Fruit fly (Drosophila melanogaster) whole organism, adult: ENCODE data around the gene Kap-alpha1.

Source experiments
- CG11617 ChIP-seq: fragments of 200-800 bp; sonication (Bioruptor generic); optimal IDR thresholded peaks from 2 replicates; lab custom pipeline; 2017; ENCODE audit warnings: mild to moderate bottlenecking, missing biosample characterization, missing genetic modification reagents, missing genetic modification characterization
- CG12768 ChIP-seq: fragments of 200-800 bp; sonication (Bioruptor generic); optimal IDR thresholded peaks from 2 replicates; lab custom pipeline; 2017; ENCODE audit warnings: missing biosample characterization, missing genetic modification characterization, mild to moderate bottlenecking, moderate library complexity, missing genetic modification reagents
- CG14711 ChIP-seq: fragments of 200-800 bp; sonication (Bioruptor generic); optimal IDR thresholded peaks from 2 replicates; lab custom pipeline; 2018; ENCODE audit warnings: missing biosample characterization, mild to moderate bottlenecking, missing genetic modification characterization, moderate library complexity
- CG1620 ChIP-seq: fragments of 200-800 bp; sonication (Bioruptor generic); optimal IDR thresholded peaks from 2 replicates; lab custom pipeline; 2016; ENCODE audit warnings: missing biosample characterization, missing genetic modification characterization
- CG33017 ChIP-seq: fragments of 200-800 bp; sonication (Bioruptor generic); optimal IDR thresholded peaks from 2 replicates; lab custom pipeline; 2018; ENCODE audit warnings: missing biosample characterization, mild to moderate bottlenecking, missing genetic modification characterization, moderate library complexity
- CG5204 ChIP-seq: fragments of 200-800 bp; sonication (Bioruptor generic); optimal IDR thresholded peaks from 2 replicates; lab custom pipeline; 2016; ENCODE audit warnings: missing biosample characterization, missing genetic modification characterization
- CG7045 ChIP-seq: fragments of 200-800 bp; sonication (Bioruptor generic); optimal IDR thresholded peaks from 2 replicates; lab custom pipeline; 2017; ENCODE audit warnings: missing biosample characterization, mild to moderate bottlenecking, missing genetic modification characterization
- CG7101 ChIP-seq: fragments of 200-800 bp; sonication (Bioruptor generic); optimal IDR thresholded peaks from 2 replicates; lab custom pipeline; 2018; ENCODE audit warnings: missing biosample characterization, mild to moderate bottlenecking, missing genetic modification characterization, moderate library complexity
- Clk ChIP-seq: fragments of 200-800 bp; sonication (Bioruptor generic); optimal IDR thresholded peaks from 2 replicates; lab custom pipeline; 2017; ENCODE audit warnings: missing biosample characterization, missing genetic modification characterization
- Crg-1 ChIP-seq: fragments of 200-800 bp; sonication (Bioruptor generic); optimal IDR thresholded peaks from 2 replicates; lab custom pipeline; 2016; ENCODE audit warnings: missing biosample characterization, missing genetic modification characterization
- Hr96 ChIP-seq: fragments of 200-800 bp; sonication (Bioruptor generic); optimal IDR thresholded peaks from 2 replicates; lab custom pipeline; 2016; ENCODE audit warnings: missing biosample characterization, missing genetic modification characterization
- Mnt ChIP-seq: fragments of 200-800 bp; sonication (Bioruptor generic); optimal IDR thresholded peaks from 2 replicates; lab custom pipeline; 2016; ENCODE audit warnings: missing biosample characterization, mild to moderate bottlenecking, missing genetic modification characterization
- bab1 ChIP-seq: fragments of 200-800 bp; sonication (Bioruptor generic); optimal IDR thresholded peaks from 3 replicates; lab custom pipeline; 2019; ENCODE audit warnings: missing biosample characterization, mild to moderate bottlenecking, missing genetic modification characterization, moderate library complexity
- cic ChIP-seq: fragments of 200-800 bp; sonication (Bioruptor generic); optimal IDR thresholded peaks from 2 replicates; lab custom pipeline; 2017; ENCODE audit warnings: missing biosample characterization, mild to moderate bottlenecking, missing genetic modification characterization, moderate library complexity
- cnc ChIP-seq, 2 experiments: fragments of >200 bp; optimal IDR thresholded peaks; 2 replicates each; lab custom pipeline; 2017
- kay ChIP-seq: fragments of 200-800 bp; sonication (Bioruptor generic); peaks from one replicate; lab custom pipeline; 2016; ENCODE audit warnings: missing biosample characterization, missing genetic modification characterization, borderline replicate concordance
- ovo ChIP-seq: fragments of 200-800 bp; sonication (Bioruptor generic); optimal IDR thresholded peaks from 2 replicates; lab custom pipeline; 2016; ENCODE audit warnings: missing biosample characterization, missing genetic modification characterization
- pad ChIP-seq: fragments of 200-800 bp; sonication (Bioruptor generic); optimal IDR thresholded peaks from 3 replicates; lab custom pipeline; 2017; ENCODE audit warnings: missing biosample characterization, missing genetic modification characterization, mild to moderate bottlenecking, moderate library complexity, missing genetic modification reagents
- tj ChIP-seq: fragments of 200-800 bp; sonication (Bioruptor generic); optimal IDR thresholded peaks from 3 replicates; lab custom pipeline; 2017; ENCODE audit warnings: missing biosample characterization, mild to moderate bottlenecking, missing genetic modification characterization, moderate library complexity
- toe ChIP-seq: fragments of 200-800 bp; sonication (Bioruptor generic); optimal IDR thresholded peaks from 2 replicates; lab custom pipeline; 2016; ENCODE audit warnings: missing biosample characterization, missing genetic modification characterization

The Kap-alpha1 gene

dm6 chr3L:19804908-19805307, 2.1 kb upstream of the Kap-alpha1 start, which contains the start of the genes TORIP and Ccdc58:
Gene TORIP (minus strand): TSS chr3L:19805080.
Gene Ccdc58 (plus strand): TSS chr3L:19805181.
- peak; percentile 75 for TF ChIP-seq tj
- no peak for TF ChIP-seq bab1

- TF ChIP-seq Mnt (peak; percentile 18), bab1 (peak; percentile 24), CG14711 (no peak), ovo (GFP tag; lab: Kevin White, UChicago) (no peak), CG12768 (GFP tag; lab: Kevin White, UChicago) (no peak), CG33017 (tag; lab: Kevin White, UChicago) (no peak)
These were observed 1.1 kb upstream of the Kap-alpha1 start, which contains the start of gene CG34116 for dm6 chr3L:19805895-19806294. Gene CG34116 (minus strand): TSS chr3L:19806036.

DNA sequence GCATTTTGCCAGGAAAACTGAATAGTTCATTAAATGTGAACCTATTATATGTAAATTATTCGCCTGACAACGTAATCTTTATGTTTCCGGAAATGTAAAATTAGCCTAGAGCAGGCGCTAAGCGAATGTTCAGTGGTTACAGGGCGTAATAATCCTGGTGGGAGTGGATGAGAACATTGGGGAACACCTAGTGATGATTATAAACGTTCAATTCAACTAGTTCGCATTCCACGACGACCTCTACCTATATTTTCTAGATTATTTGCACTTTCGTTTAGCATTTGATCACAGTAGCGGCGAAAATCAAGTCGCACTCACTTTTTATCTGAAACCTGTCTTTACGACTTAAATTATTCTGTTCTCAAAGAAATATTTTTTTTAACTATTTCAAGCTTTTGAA, 489 bp downstream of the Kap-alpha1 start:
- no peak for TF ChIP-seq pad (GFP tag; lab: Kevin White, UChicago)
- no peak for TF ChIP-seq kay
- TF ChIP-seq CG11617 (GFP tag; lab: Kevin White, UChicago), result no peak
- TF ChIP-seq CG7101 (tag; lab: Kevin White, UChicago), result no peak
- TF ChIP-seq CG7045 (GFP tag; lab: Kevin White, UChicago), result no peak
- no peak for TF ChIP-seq cic (GFP tag; lab: Kevin White, UChicago)

dm6 chr3L:19812491-19812890, 5.5 kb downstream of the Kap-alpha1 start:
- no peak for TF ChIP-seq CG14711
- no peak for TF ChIP-seq CG7101 (tag; lab: Kevin White, UChicago)
- no peak for TF ChIP-seq toe
- no peak for TF ChIP-seq cnc (optimal IDR thresholded peaks at IDR 0.05; lab: Kevin White, UChicago)
- TF ChIP-seq Mnt, result no peak
- no peak for TF ChIP-seq kay
- TF ChIP-seq Clk (GFP tag; lab: Kevin White, UChicago), result no peak
- no peak for TF ChIP-seq CG11617 (GFP tag; lab: Kevin White, UChicago)
- no peak for TF ChIP-seq CG1620
- TF ChIP-seq cic (GFP tag; lab: Kevin White, UChicago), result no peak
- TF ChIP-seq Crg-1 (GFP tag; lab: Kevin White, UChicago), result no peak
- TF ChIP-seq tj, result no peak
- TF ChIP-seq CG7045 (GFP tag; lab: Kevin White, UChicago), result no peak
- no peak for TF ChIP-seq bab1
- no peak for TF ChIP-seq CG33017 (tag; lab: Kevin White, UChicago)

DNA sequence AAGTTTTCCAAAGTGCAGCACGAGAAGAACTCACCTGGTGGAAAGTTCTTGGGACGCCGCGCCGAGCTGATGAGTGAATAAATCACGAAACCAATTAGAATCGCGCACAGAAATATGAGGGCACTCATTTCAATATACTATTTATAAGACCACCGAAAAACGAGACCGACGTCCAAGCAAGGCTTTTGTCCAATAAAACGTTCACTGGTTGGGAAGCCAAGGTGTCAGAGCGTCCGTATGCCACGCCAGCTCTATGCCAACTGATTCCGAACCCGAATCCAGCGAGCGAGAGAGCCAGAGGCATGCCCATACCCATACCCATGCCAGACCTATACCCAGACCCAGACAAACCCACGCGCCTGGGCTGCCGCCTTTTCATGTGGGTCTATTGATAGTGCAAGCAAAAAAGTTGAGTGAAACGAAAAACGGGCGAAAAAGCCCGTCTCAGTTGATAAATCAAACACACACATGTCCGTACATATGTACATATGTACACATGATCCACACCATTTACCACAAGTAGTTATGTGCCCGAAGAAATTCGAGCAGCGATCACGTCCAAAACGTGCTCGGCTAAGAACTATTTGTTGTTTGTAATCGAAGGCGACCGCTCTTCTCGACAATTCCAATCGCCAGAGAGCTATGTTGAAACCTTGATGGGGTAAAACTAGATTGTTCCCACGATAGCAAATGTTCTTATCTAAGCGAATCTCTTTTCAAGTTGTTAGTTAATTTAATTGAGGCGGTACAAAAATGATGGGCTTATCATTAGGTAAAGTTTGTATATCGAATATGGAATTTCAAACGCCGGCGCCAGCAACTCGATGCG, 6.3 kb downstream of the Kap-alpha1 start, which contains the start of gene Cyp305a1:
TSS of gene Cyp305a1 (minus strand) at position 265 of the 829 bp plus-strand sequence.
- TF ChIP-seq toe (no peak), Mnt (peak; percentile 6), bab1 (peak; percentile 37), CG12768 (GFP tag; lab: Kevin White, UChicago) (peak; percentile 3), CG1620 (no peak), tj (peak; percentile 48)

DNA sequence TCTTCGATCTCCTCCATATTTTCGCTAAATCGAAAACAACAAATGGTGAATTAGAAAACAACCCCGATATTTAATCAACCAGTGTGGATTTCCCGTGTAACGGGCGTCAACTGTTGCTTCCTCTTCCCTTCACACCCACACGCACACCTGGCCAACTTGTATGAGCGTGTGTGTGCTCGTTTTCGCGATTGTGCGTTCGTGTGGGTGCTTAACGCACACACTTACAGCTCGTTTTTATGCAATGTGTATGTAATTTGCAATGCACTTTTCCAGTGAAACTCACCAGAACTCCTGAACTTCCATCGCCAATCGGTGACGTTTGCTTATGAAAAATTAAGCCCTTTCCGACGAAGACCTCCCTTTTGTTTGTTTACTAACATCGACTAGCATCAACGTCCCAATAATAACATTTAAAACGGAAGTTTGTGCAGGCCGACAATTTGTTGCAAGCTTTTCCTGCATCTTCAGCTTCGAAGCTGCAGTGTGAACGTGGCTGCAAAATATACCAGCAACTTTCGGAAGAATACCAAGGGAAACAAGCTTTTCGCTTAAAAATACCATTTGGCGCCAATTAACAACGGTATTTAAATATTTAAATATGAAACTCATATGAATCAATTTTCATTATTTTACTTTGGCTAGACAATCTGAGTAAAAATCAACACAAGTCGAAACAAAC, 8.6 kb downstream of the Kap-alpha1 start, which contains the start of gene cyc:
TSS of gene cyc (minus strand) at position 467 of the 679 bp plus-strand sequence.
- TF ChIP-seq CG12768 (GFP tag; lab: Kevin White, UChicago) (peak; percentile 74), CG7101 (tag; lab: Kevin White, UChicago) (peak; percentile 44), kay (no peak), CG7045 (GFP tag; lab: Kevin White, UChicago) (peak; percentile 10), CG1620 (no peak), ovo (GFP tag; lab: Kevin White, UChicago) (peak; percentile 71), CG5204 (no peak), Clk (GFP tag; lab: Kevin White, UChicago) (no peak), CG11617 (GFP tag; lab: Kevin White, UChicago) (peak; percentile 54), cnc (optimal IDR thresholded peaks at IDR 0.05; lab: Kevin White, UChicago) (no peak), pad (GFP tag; lab: Kevin White, UChicago) (peak; percentile 27), Hr96 (GFP tag; lab: Kevin White, UChicago) (no peak), CG14711 (no peak), toe (no peak), CG33017 (tag; lab: Kevin White, UChicago) (peak; percentile 57), Mnt (peak; percentile 60), tj (peak; percentile 55), bab1 (peak; percentile 53), cic (GFP tag; lab: Kevin White, UChicago) (peak; percentile 75), Crg-1 (GFP tag; lab: Kevin White, UChicago) (no peak)
